Worm (Caenorhabditis elegans) whole organism, L1 larva: ENCODE measurements around the gene F13B6.2.

ENCODE experiments used
- C34B4.2 ChIP-seq: sonication (generic microtip); optimal IDR thresholded peaks from 2 replicates; lab custom pipeline; 2017; ENCODE audit warnings: mild to moderate bottlenecking, missing genetic modification characterization, missing compliant biosample characterization
- aha-1 ChIP-seq: fragments of 150-350 bp; optimal IDR thresholded peaks from 2 replicates; lab custom pipeline; 2014; ENCODE audit warnings: missing biosample characterization, missing genetic modification characterization
- alr-1 ChIP-seq: fragments of 200-800 bp; sonication (Bioruptor generic); optimal IDR thresholded peaks from 2 replicates; lab custom pipeline; 2018; ENCODE audit warnings: borderline replicate concordance, mild to moderate bottlenecking, missing genetic modification characterization, missing compliant biosample characterization
- ceh-82 ChIP-seq, 3 experiments: fragments of 150-350 bp in 1 of 3; sonication (generic microtip) in 2 of 3; optimal IDR thresholded peaks; 2 replicates each; lab custom pipeline; 2014 to 2017; ENCODE audit warnings: missing biosample characterization in 3 of 3, missing genetic modification characterization in 3 of 3
- ces-1 ChIP-seq: fragments of 150-350 bp; optimal IDR thresholded peaks from 2 replicates; lab custom pipeline; 2014; ENCODE audit warnings: missing biosample characterization, missing genetic modification reagents, missing genetic modification characterization
- dsc-1 ChIP-seq: sonication (generic microtip); optimal IDR thresholded peaks from 2 replicates; lab custom pipeline; 2016; ENCODE audit warnings: mild to moderate bottlenecking, missing genetic modification characterization, missing compliant biosample characterization
- efl-1 ChIP-seq, 4 experiments: fragments of 150-350 bp; optimal IDR thresholded peaks in 3 of 4; peaks in 1 of 4; 1 replicate in 1 of 4; 2 replicates in 3 of 4; lab custom pipeline; 2014; ENCODE audit warnings: missing biosample characterization in 2 of 4, missing genetic modification characterization in 2 of 4, missing genetic modification reagents in 2 of 4
- elt-2 ChIP-seq: sonication (generic microtip); optimal IDR thresholded peaks from 2 replicates; lab custom pipeline; 2016; ENCODE audit warnings: missing genetic modification characterization, mild to moderate bottlenecking, inconsistent platforms, missing compliant biosample characterization, missing genetic modification reagents
- elt-3 ChIP-seq, 6 experiments: fragments of 150-350 bp in 1 of 6; sonication (generic microtip); optimal IDR thresholded peaks; 2 replicates each; lab custom pipeline; 2017 to 2018; ENCODE audit warnings: missing biosample characterization in 6 of 6, missing genetic modification characterization in 6 of 6, inconsistent platforms in 1 of 6
- ets-5 ChIP-seq: fragments of 200-800 bp; sonication (Bioruptor generic); IDR thresholded peaks from 2 replicates; pipeline ENCODE4 v1.3.6; 2022; ENCODE audit warnings: missing genetic modification characterization, missing compliant biosample characterization
- fkh-8 ChIP-seq: sonication (generic microtip); optimal IDR thresholded peaks from 2 replicates; lab custom pipeline; 2016; ENCODE audit warnings: mild to moderate bottlenecking, missing genetic modification characterization, missing compliant biosample characterization
- hlh-17 ChIP-seq: fragments of 200-800 bp; sonication (Bioruptor generic); optimal IDR thresholded peaks from 2 replicates; lab custom pipeline; 2018; ENCODE audit warnings: missing genetic modification characterization, mild to moderate bottlenecking, missing compliant biosample characterization, moderate library complexity, borderline replicate concordance
- hpl-2 ChIP-seq: fragments of 150-350 bp; optimal IDR thresholded peaks from 2 replicates; lab custom pipeline; 2014; ENCODE audit warnings: missing biosample characterization, missing genetic modification reagents, missing genetic modification characterization
- lin-15B ChIP-seq: fragments of 150-350 bp; sonication (generic microtip); optimal IDR thresholded peaks from 3 replicates; lab custom pipeline; 2014; ENCODE audit warnings: missing biosample characterization, missing genetic modification characterization
- lin-35 ChIP-seq, 2 experiments: fragments of 150-350 bp; optimal IDR thresholded peaks; 2 replicates each; lab custom pipeline; 2014; ENCODE audit warnings: missing biosample characterization in 2 of 2, missing genetic modification characterization in 2 of 2, missing genetic modification reagents in 2 of 2
- mab-9 ChIP-seq: fragments of 200-800 bp; sonication (Bioruptor generic); IDR thresholded peaks from 2 replicates; pipeline ENCODE4 v1.3.6; 2022; ENCODE audit warnings: missing genetic modification reagents, missing genetic modification characterization, missing compliant biosample characterization
- mef-2 ChIP-seq: fragments of 150-350 bp; optimal IDR thresholded peaks from 2 replicates; lab custom pipeline; 2014; ENCODE audit warnings: missing biosample characterization, missing genetic modification characterization
- mep-1 ChIP-seq: fragments of 150-350 bp; optimal IDR thresholded peaks from 2 replicates; lab custom pipeline; 2014; ENCODE audit warnings: missing biosample characterization, missing genetic modification characterization
- nhr-11 ChIP-seq: fragments of 150-350 bp; optimal IDR thresholded peaks from 2 replicates; lab custom pipeline; 2014; ENCODE audit warnings: missing biosample characterization, missing genetic modification characterization
- nhr-20 ChIP-seq: sonication (generic microtip); optimal IDR thresholded peaks from 2 replicates; lab custom pipeline; 2016; ENCODE audit warnings: mild to moderate bottlenecking, missing genetic modification characterization, missing compliant biosample characterization
- nhr-237 ChIP-seq: fragments of 150-350 bp; optimal IDR thresholded peaks from 2 replicates; lab custom pipeline; 2014; ENCODE audit warnings: missing biosample characterization, missing genetic modification characterization
- nhr-47 ChIP-seq: sonication (generic microtip); optimal IDR thresholded peaks from 2 replicates; lab custom pipeline; 2016; ENCODE audit warnings: mild to moderate bottlenecking, missing genetic modification characterization, moderate library complexity, missing compliant biosample characterization
- pag-3 ChIP-seq: sonication (generic microtip); optimal IDR thresholded peaks from 2 replicates; lab custom pipeline; 2017; ENCODE audit warnings: missing genetic modification characterization, mild to moderate bottlenecking, missing compliant biosample characterization, antibody characterized with exemption, borderline replicate concordance; ENCODE audit not compliant: insufficient read depth
- rnt-1 ChIP-seq: sonication (generic microtip); optimal IDR thresholded peaks from 2 replicates; lab custom pipeline; 2016; ENCODE audit warnings: mild to moderate bottlenecking, missing genetic modification characterization, moderate library complexity, missing compliant biosample characterization
- skn-1 ChIP-seq: fragments of 150-350 bp; optimal IDR thresholded peaks from 2 replicates; lab custom pipeline; 2014; ENCODE audit warnings: missing biosample characterization, missing genetic modification characterization
- snpc-4 ChIP-seq: fragments of 150-350 bp; optimal IDR thresholded peaks from 2 replicates; lab custom pipeline; 2014; ENCODE audit warnings: missing biosample characterization, missing genetic modification characterization
- snu-23 ChIP-seq: sonication (generic microtip); optimal IDR thresholded peaks from 2 replicates; lab custom pipeline; 2016; ENCODE audit warnings: missing genetic modification characterization, missing compliant biosample characterization
- sup-37 ChIP-seq: fragments of 200-800 bp; sonication (Bioruptor generic); optimal IDR thresholded peaks from 2 replicates; lab custom pipeline; 2018; ENCODE audit warnings: mild to moderate bottlenecking, missing genetic modification characterization, missing compliant biosample characterization
- unc-130 ChIP-seq: fragments of 150-350 bp; optimal IDR thresholded peaks from 2 replicates; lab custom pipeline; 2017; ENCODE audit warnings: missing biosample characterization, missing genetic modification characterization, inconsistent platforms
- unc-98 ChIP-seq: fragments of 200-800 bp; sonication (Bioruptor generic); IDR thresholded peaks from 2 replicates; pipeline ENCODE4 v1.3.6; 2022; ENCODE audit warnings: missing genetic modification characterization, missing compliant biosample characterization
- xbp-1 ChIP-seq: sonication (generic microtip); optimal IDR thresholded peaks from 2 replicates; lab custom pipeline; 2016; ENCODE audit warnings: missing genetic modification characterization, missing compliant biosample characterization
- zag-1 ChIP-seq: fragments of 150-350 bp; optimal IDR thresholded peaks from 2 replicates; lab custom pipeline; 2014; ENCODE audit warnings: missing biosample characterization, missing genetic modification characterization

The F13B6.2 gene

DNA sequence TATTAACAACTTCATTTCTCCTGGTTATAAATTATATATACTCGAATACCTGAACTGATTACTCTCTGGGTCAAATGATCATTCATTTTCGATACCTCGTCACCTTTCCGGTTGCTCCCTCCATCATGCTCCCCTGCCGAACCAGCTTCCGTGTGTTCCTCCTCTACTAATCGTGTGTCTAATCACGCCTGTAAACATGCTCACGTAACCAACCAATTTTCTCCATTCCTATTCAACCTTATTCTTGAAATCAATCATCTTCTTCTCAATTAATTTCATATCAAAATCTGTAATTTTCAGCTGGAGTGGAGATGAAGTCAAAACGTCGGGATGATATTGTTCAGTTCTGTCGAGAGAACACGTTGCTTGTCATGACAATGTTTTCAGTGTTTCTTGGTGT, 43.2 kb upstream of the F13B6.2 start, which contains the start of gene glt-6:
Gene glt-6, plus strand, starts transcription at position 301 of the 400 bp plus-strand sequence.
- TF ChIP-seq dsc-1 (no peak), lin-15B (no peak), ceh-82 (tag; optimal IDR thresholded peaks at IDR 0.05; lab: Kevin White, UChicago) (no peak)

DNA sequence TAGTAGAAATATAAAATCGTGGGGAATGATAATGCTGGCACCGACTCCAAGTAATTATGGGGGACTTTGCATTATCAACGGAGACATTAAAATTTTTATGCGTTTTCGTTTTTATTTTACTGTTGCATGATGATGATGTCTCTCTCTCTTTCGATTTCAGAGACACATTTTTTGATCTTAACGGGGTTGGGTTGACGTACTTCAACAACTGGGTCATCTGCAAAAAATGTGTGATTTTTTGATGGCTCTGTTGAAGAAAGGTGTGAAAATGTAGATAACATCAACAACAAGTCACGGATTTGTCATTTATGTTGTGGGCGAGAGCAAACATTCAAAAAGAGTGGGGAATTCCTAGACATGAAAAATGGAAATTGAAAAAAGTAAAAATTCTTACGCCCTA, 41.2 kb upstream of the F13B6.2 start, which contains the start of gene F55G1.15:
Gene F55G1.15, minus strand, starts transcription at position 101 of the 400 bp plus-strand sequence.
- TF ChIP-seq elt-2 (tag; lab: Kevin White, UChicago): peak; percentile 21
- no peak for TF ChIP-seq nhr-11 (tag; lab: Kevin White, UChicago)

DNA sequence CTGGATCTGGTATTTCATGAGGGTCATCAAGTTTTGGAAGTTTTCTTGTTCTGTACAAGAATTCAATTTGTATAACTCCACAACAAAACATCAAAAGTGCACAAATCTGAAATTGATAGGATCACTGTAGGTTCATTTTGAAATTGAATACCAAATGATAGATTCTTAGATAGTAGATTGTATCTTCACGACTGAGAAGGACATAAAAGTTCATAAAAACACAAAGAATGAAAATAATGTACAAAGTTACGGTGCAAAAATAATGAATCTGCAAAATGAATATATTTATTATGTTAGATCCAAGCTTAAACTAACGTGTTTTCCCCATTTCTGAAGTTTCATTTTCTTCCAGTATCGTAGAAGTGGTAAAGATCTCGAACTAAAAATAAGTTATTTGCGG, 40.8 kb upstream of the F13B6.2 start:
- TF ChIP-seq nhr-237 (no peak), efl-1 (optimal IDR thresholded peaks at IDR 0.05; lab: Kevin White, UChicago) (no peak), efl-1 (GFP tag; optimal IDR thresholded peaks at IDR 0.05 in 1 of 2; lab: Kevin White, UChicago) (peak in 1 of 2 experiments; percentile 82)

DNA sequence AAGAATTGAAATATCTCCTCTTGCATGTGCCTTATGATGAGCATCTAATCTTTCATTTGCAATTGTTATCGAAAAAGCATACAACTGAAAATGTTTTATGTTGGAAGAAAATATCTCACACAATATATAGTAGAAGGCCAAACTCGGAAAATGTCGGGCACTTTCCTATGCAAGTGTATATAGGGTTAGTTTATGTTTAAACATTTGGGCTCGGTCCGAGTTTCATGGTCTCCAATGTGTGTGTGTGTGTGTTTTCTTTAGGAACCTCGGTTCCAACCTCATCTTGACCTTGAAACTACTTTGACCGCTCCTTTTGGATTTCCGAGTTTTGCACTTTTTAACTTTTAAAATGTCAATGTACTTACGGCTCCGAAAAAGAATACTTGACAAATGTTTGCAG, 39.2 kb upstream of the F13B6.2 start:
- peak; percentile 84 for TF ChIP-seq snpc-4
- TF ChIP-seq efl-1 (optimal IDR thresholded peaks at IDR 0.05; lab: Kevin White, UChicago): no peak
- peak in 1 of 2 experiments; percentile 61 for TF ChIP-seq efl-1 (GFP tag; optimal IDR thresholded peaks at IDR 0.05 in 1 of 2; lab: Kevin White, UChicago)
- no peak for TF ChIP-seq C34B4.2 (tag; lab: Kevin White, UChicago)

DNA sequence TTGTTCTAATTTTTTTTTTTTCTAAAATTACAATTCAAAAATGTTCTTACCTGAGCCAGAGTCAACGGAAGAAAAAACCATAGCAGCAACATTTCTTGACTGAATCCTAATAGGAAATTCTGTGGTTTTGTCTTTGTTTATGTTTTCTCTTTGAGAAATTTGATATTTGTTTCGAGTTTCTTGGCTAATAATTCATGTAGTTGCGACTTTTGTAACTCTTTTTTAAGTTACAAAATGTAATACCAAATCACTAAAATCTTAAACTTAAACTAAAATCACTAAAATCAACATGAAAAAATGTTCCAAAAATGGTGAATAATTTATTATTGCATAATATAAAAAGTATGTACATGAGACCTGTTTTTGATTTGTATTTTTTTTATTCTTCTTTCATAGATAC, 37.6 kb upstream of the F13B6.2 start, which contains the start of gene egas-4:
Gene egas-4, minus strand, starts transcription at position 101 of the 400 bp plus-strand sequence.
- TF ChIP-seq ets-5 (GFP tag; lab: Robert Waterston, UW): no peak
- no peak for TF ChIP-seq aha-1 (tag; lab: Kevin White, UChicago)
- TF ChIP-seq mef-2 (tag; lab: Kevin White, UChicago): no peak
- TF ChIP-seq skn-1 (tag; lab: Kevin White, UChicago): no peak
- no peak for TF ChIP-seq fkh-8
- TF ChIP-seq zag-1 (tag; lab: Kevin White, UChicago): no peak
- no peak for TF ChIP-seq mab-9 (GFP tag; lab: Robert Waterston, UW)
- no peak for TF ChIP-seq nhr-47 (tag; lab: Kevin White, UChicago)
- no peak for TF ChIP-seq unc-130
- TF ChIP-seq xbp-1 (tag; lab: Kevin White, UChicago): no peak
- TF ChIP-seq sup-37 (GFP tag; lab: Kevin White, UChicago): no peak
- TF ChIP-seq mep-1 (tag; lab: Kevin White, UChicago): no peak
- TF ChIP-seq hpl-2 (GFP tag; lab: Kevin White, UChicago): no peak

DNA sequence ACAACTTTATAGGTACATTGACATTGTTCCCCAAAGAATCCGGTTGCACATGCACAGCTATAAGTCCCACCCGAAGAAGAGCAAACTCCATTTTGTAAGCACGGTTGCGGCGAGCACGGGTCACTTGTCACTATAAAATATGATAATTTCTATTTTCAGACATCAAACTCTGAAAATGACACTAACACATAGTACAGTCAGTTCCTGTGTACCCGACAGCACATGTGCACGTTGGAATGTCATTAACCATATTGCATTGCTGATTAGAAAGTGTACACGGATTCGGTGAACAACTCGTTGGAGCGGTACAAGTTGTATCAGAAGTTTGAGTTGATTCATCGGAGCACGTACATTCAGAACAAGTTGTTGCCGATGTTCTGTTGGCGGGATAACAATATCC, 37.1 kb upstream of the F13B6.2 start:
- peak; percentile 4 for TF ChIP-seq nhr-20 (tag; lab: Kevin White, UChicago)
- TF ChIP-seq rnt-1 (tag; lab: Kevin White, UChicago): no peak
- no peak for TF ChIP-seq dsc-1
- no peak for TF ChIP-seq pag-3 (tag; lab: Kevin White, UChicago)
- TF ChIP-seq elt-2 (tag; lab: Kevin White, UChicago): peak; percentile 28

DNA sequence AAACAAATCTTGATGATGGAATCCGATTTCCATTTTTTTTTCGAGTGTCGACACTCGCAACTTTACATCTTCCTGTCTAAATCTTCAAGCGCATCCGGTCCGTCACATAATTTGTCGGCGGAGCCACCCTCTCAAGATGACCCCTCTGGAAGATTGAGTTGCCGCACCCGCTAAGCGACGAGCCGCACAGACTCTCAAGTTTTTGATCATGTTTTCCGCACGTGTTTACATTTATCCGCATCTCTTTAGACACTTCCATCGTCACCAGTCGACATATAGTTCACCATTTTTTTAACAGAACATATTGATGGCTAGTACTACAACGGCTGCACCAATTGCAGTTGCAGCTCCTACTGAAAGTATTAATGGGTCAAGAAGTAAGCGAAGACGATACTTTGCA, 31.3 kb upstream of the F13B6.2 start, which contains the start of gene F55G1.1:
Gene F55G1.1, plus strand, starts transcription at position 301 of the 400 bp plus-strand sequence.
- no peak for TF ChIP-seq nhr-11 (tag; lab: Kevin White, UChicago)
- no peak for TF ChIP-seq unc-98 (GFP tag; lab: Robert Waterston, UW)
- TF ChIP-seq zag-1 (tag; lab: Kevin White, UChicago): no peak
- TF ChIP-seq snu-23 (GFP tag; lab: Kevin White, UChicago): no peak
- no peak for TF ChIP-seq lin-35 (GFP tag; optimal IDR thresholded peaks at IDR 0.05; lab: Kevin White, UChicago)
- no peak for TF ChIP-seq ces-1 (GFP tag; lab: Kevin White, UChicago)
- TF ChIP-seq hlh-17: no peak
- TF ChIP-seq elt-3 (tag; optimal IDR thresholded peaks at IDR 0.05; lab: Kevin White, UChicago): no peak
- TF ChIP-seq alr-1: no peak
